Worm (Caenorhabditis elegans) whole organism, mixed stage, embryonic: ENCODE measurements around the gene Y37E11AM.3.

Experiments used
- ceh-39 ChIP-seq: fragments of 150-350 bp; optimal IDR thresholded peaks from 2 replicates; lab custom pipeline; 2014; ENCODE audit warnings: missing biosample characterization, missing genetic modification characterization
- elt-1 ChIP-seq: sonication (generic microtip); optimal IDR thresholded peaks from 2 replicates; lab custom pipeline; 2017; ENCODE audit warnings: missing genetic modification characterization, mild to moderate bottlenecking, missing compliant biosample characterization, antibody characterized with exemption, moderate library complexity, borderline replicate concordance; ENCODE audit not compliant: insufficient read depth
- flh-1 ChIP-seq: fragments of 200-800 bp; sonication (Bioruptor generic); optimal IDR thresholded peaks from 2 replicates; lab custom pipeline; 2018; ENCODE audit warnings: mild to moderate bottlenecking, missing genetic modification characterization, moderate library complexity, missing compliant biosample characterization
- lin-13 ChIP-seq: fragments of 150-350 bp; optimal IDR thresholded peaks from 2 replicates; lab custom pipeline; 2014; ENCODE audit warnings: missing biosample characterization, missing genetic modification characterization
- lin-32 ChIP-seq: fragments of 200-800 bp; sonication (Bioruptor generic); optimal IDR thresholded peaks from 2 replicates; lab custom pipeline; 2018; ENCODE audit warnings: mild to moderate bottlenecking, missing genetic modification characterization, missing compliant biosample characterization
- lsy-2 ChIP-seq: fragments of 150-350 bp; optimal IDR thresholded peaks from 2 replicates; lab custom pipeline; 2014; ENCODE audit warnings: missing biosample characterization, missing genetic modification characterization
- nhr-237 ChIP-seq: fragments of 150-350 bp; optimal IDR thresholded peaks from 2 replicates; lab custom pipeline; 2014; ENCODE audit warnings: missing biosample characterization, missing genetic modification characterization
- nhr-28 ChIP-seq: fragments of 150-350 bp; optimal IDR thresholded peaks from 2 replicates; lab custom pipeline; 2014; ENCODE audit warnings: missing biosample characterization, missing genetic modification characterization
- pha-4 ChIP-seq: fragments of 150-350 bp; optimal IDR thresholded peaks from 2 replicates; lab custom pipeline; 2018; ENCODE audit warnings: missing biosample characterization, missing genetic modification reagents, missing genetic modification characterization
- snpc-4 ChIP-seq: fragments of 150-350 bp; optimal IDR thresholded peaks from 2 replicates; lab custom pipeline; 2014; ENCODE audit warnings: missing biosample characterization, missing genetic modification characterization
- unc-120 ChIP-seq: sonication (generic microtip); optimal IDR thresholded peaks from 2 replicates; lab custom pipeline; 2017; ENCODE audit warnings: missing genetic modification characterization, missing compliant biosample characterization; ENCODE audit not compliant: poor library complexity, severe bottlenecking
- unc-62 ChIP-seq: fragments of 150-350 bp; optimal IDR thresholded peaks from 2 replicates; lab custom pipeline; 2014; ENCODE audit warnings: missing biosample characterization, missing genetic modification reagents, missing genetic modification characterization

DNA sequence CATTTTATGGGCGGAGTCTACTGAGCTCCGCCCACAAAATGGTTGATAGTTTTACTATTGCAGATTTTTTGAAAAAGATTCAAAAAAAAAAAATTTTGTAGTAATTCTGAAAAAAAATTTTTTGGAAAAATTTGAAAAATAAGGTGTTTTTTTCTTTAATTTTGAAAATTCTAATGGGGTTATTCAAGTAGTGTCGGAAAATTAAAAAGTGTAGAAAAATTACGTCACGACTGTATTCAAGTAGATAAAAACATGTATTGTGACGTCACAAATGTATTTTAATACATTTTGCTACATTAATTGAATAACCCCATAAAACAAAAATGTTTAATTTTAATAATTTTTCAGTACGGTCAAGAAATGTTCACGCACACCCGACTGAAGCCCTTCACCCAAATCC is 14.3 kb upstream of the Y37E11AM.3 start:
- no peak for TF ChIP-seq elt-1
- TF ChIP-seq nhr-28 (tag; lab: Kevin White, UChicago): no peak
- no peak for TF ChIP-seq lin-13 (tag; lab: Kevin White, UChicago)
- TF ChIP-seq snpc-4 (tag; lab: Kevin White, UChicago): no peak
- no peak for TF ChIP-seq unc-62 (GFP tag; lab: Kevin White, UChicago)
- TF ChIP-seq nhr-237 (tag; lab: Kevin White, UChicago): no peak
- TF ChIP-seq pha-4 (tag; lab: Kevin White, UChicago): no peak
- no peak for TF ChIP-seq lin-32 (GFP tag; lab: Kevin White, UChicago)
- no peak for TF ChIP-seq unc-120 (tag; lab: Kevin White, UChicago)
- TF ChIP-seq ceh-39: no peak
- no peak for TF ChIP-seq flh-1 (GFP tag; lab: Kevin White, UChicago)
- TF ChIP-seq lsy-2 (tag; lab: Kevin White, UChicago): no peak
